Worm (Caenorhabditis elegans): ENCODE results near the gene F25B5.5.
A peak's percentile ranks its signal among the peaks of the same experiment; 100 is the strongest.

Gene F25B5.5

ce11 chrIII:5967640-5968039 is 21.7 kb upstream of the F25B5.5 start:
- TF ChIP-seq ham-2 (GFP tag; optimal IDR thresholded peaks at IDR 0.05) (no peak), zip-8 (tag; optimal IDR thresholded peaks at IDR 0.05) (peak; percentile 94), unc-62 (GFP tag; optimal IDR thresholded peaks at IDR 0.05) (no peak)

- TF ChIP-seq unc-62 (GFP tag; optimal IDR thresholded peaks at IDR 0.05) (no peak), elt-3 (tag; optimal IDR thresholded peaks at IDR 0.05) (no peak), tbx-8 (GFP tag; optimal IDR thresholded peaks at IDR 0.05) (no peak), sem-2 (GFP tag; optimal IDR thresholded peaks at IDR 0.05) (no peak), hlh-1 (tag; optimal IDR thresholded peaks at IDR 0.05) (no peak), nhr-28 (tag; optimal IDR thresholded peaks at IDR 0.05) (no peak), blmp-1 (tag; optimal IDR thresholded peaks at IDR 0.05) (no peak), mep-1 (tag; optimal IDR thresholded peaks at IDR 0.05) (no peak), M03D4.4 (tag; optimal IDR thresholded peaks at IDR 0.05) (no peak)
Measured at ce11 chrIII:5965839-5966463, 20.0 kb upstream of the F25B5.5 start, which contains the start of gene dct-6. Gene dct-6, plus strand, starts transcription at chrIII:5966413.

ce11 chrIII:5965368-5965767 is 19.4 kb upstream of the F25B5.5 start:
- TF ChIP-seq mep-1 (tag; optimal IDR thresholded peaks at IDR 0.05) (no peak), ces-1 (GFP tag; optimal IDR thresholded peaks at IDR 0.05) (no peak), hlh-1 (tag; optimal IDR thresholded peaks at IDR 0.05) (no peak), nhr-76 (tag; optimal IDR thresholded peaks at IDR 0.05) (no peak), ceh-39 (tag; optimal IDR thresholded peaks at IDR 0.05) (no peak), blmp-1 (tag; optimal IDR thresholded peaks at IDR 0.05) (no peak)

ce11 chrIII:5964058-5964632 is 18.2 kb upstream of the F25B5.5 start:
- TF ChIP-seq ceh-43 (GFP tag; optimal IDR thresholded peaks at IDR 0.05) (no peak), zip-8 (tag; optimal IDR thresholded peaks at IDR 0.05) (no peak), flh-1 (GFP tag; optimal IDR thresholded peaks at IDR 0.05) (no peak), nhr-28 (tag; optimal IDR thresholded peaks at IDR 0.05) (no peak), ceh-83 (GFP tag; optimal IDR thresholded peaks at IDR 0.05) (no peak), nhr-76 (tag; optimal IDR thresholded peaks at IDR 0.05) (no peak), pha-4 (tag; optimal IDR thresholded peaks at IDR 0.05) (no peak), unc-62 (GFP tag; optimal IDR thresholded peaks at IDR 0.05) (no peak), elt-3 (tag; optimal IDR thresholded peaks at IDR 0.05) (no peak), sptf-1 (tag; optimal IDR thresholded peaks at IDR 0.05) (no peak), ceh-39 (tag; optimal IDR thresholded peaks at IDR 0.05) (no peak), lsy-2 (tag; optimal IDR thresholded peaks at IDR 0.05) (no peak), sem-2 (GFP tag; optimal IDR thresholded peaks at IDR 0.05) (no peak), drap-1 (GFP tag; optimal IDR thresholded peaks at IDR 0.05) (no peak), nhr-237 (tag; optimal IDR thresholded peaks at IDR 0.05) (no peak), blmp-1 (tag; optimal IDR thresholded peaks at IDR 0.05) (no peak)

ce11 chrIII:5961560-5961959 is 15.6 kb upstream of the F25B5.5 start:
- no peak for TF ChIP-seq cnd-1 (tag; optimal IDR thresholded peaks at IDR 0.05)
- TF ChIP-seq mep-1 (tag; optimal IDR thresholded peaks at IDR 0.05): no peak
- TF ChIP-seq elt-1 (tag; optimal IDR thresholded peaks at IDR 0.05; ENCODE audit: borderline replicate concordance, insufficient read depth): no peak
- TF ChIP-seq nhr-237 (tag; optimal IDR thresholded peaks at IDR 0.05): no peak
- no peak for TF ChIP-seq ceh-39 (tag; optimal IDR thresholded peaks at IDR 0.05)
- TF ChIP-seq unc-39 (tag; optimal IDR thresholded peaks at IDR 0.05): no peak
- TF ChIP-seq mab-5 (tag; optimal IDR thresholded peaks at IDR 0.05): no peak
- no peak for TF ChIP-seq ceh-43 (GFP tag; optimal IDR thresholded peaks at IDR 0.05)
- no peak for TF ChIP-seq tbx-8 (GFP tag; optimal IDR thresholded peaks at IDR 0.05)
- no peak for TF ChIP-seq sptf-1 (tag; optimal IDR thresholded peaks at IDR 0.05)

- TF ChIP-seq nhr-76 (tag; optimal IDR thresholded peaks at IDR 0.05) (no peak), ceh-39 (tag; optimal IDR thresholded peaks at IDR 0.05) (peak; percentile 63), ham-2 (GFP tag; optimal IDR thresholded peaks at IDR 0.05) (peak; percentile 49)
Measured at ce11 chrIII:5959049-5959448, 13.1 kb upstream of the F25B5.5 start.

Measured in whole organism, mixed stage, embryonic.